Fruit fly (Drosophila melanogaster): ENCODE results near the gene dpr8.

Gene dpr8

DNA sequence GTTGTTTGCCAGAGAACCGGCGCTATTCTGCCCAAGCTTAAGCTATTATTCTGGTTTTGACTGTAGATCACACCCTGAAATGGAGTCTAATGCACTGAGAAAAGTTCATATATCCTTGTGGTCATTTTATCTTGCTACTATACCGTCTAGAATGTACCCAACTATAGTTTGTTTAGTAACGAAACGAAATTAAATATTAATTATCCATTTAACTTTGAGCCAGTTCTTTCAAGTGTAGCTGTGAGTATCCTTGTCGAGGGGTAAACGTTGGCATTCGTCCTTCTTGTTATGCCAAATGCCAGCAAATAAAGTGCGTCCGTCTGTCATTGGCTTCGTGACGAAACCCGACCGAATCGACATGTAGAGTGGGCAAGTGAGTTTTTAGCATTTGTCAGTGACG lies 124.8 kb downstream of the dpr8 start (continued):
- no peak for TF ChIP-seq crc (GFP tag; optimal IDR thresholded peaks at IDR 0.05)
- TF ChIP-seq sna (GFP tag; IDR thresholded peaks at IDR 0.05; ENCODE audit: partially characterized antibody) = no peak
- TF ChIP-seq CoRest (tag; optimal IDR thresholded peaks at IDR 0.05) = no peak
- no peak for TF ChIP-seq fd64A (GFP tag; optimal IDR thresholded peaks at IDR 0.05)
- no peak for TF ChIP-seq CG6854 (GFP tag; optimal IDR thresholded peaks at IDR 0.05)
- TF ChIP-seq Lim3 (GFP tag; IDR thresholded peaks at IDR 0.05) = no peak
- TF ChIP-seq CG10366 (GFP tag; IDR thresholded peaks at IDR 0.05) = no peak
- TF ChIP-seq disco-r (GFP tag; optimal IDR thresholded peaks at IDR 0.05) = no peak
- no peak for TF ChIP-seq nmo (GFP tag; optimal IDR thresholded peaks at IDR 0.05)
- TF ChIP-seq emc (GFP tag; optimal IDR thresholded peaks at IDR 0.05) = no peak
- TF ChIP-seq CG2678 (tag; optimal IDR thresholded peaks at IDR 0.05) = peak; percentile 50
- no peak for TF ChIP-seq bbx (GFP tag; IDR thresholded peaks at IDR 0.05; ENCODE audit: partially characterized antibody)
- no peak for TF ChIP-seq tup (GFP tag; optimal IDR thresholded peaks at IDR 0.05)
- TF ChIP-seq CG7839 (tag; optimal IDR thresholded peaks at IDR 0.05) = peak; percentile 36
- no peak for TF ChIP-seq Ets97D (GFP tag; optimal IDR thresholded peaks at IDR 0.05)
- TF ChIP-seq CG9215 (GFP tag; IDR thresholded peaks at IDR 0.05) = no peak
- no peak for TF ChIP-seq CG13287 (GFP tag; IDR thresholded peaks at IDR 0.05; ENCODE audit: partially characterized antibody)
- no peak for TF ChIP-seq Sox102F (GFP tag; optimal IDR thresholded peaks at IDR 0.05)
- TF ChIP-seq gsb (GFP tag; IDR thresholded peaks at IDR 0.05) = no peak
- TF ChIP-seq Bgb (GFP tag; IDR thresholded peaks at IDR 0.05; ENCODE audit: partially characterized antibody) = no peak
- peak; percentile 21 for TF ChIP-seq CG15269 (tag; optimal IDR thresholded peaks at IDR 0.05)
- TF ChIP-seq CG8765 (GFP tag; IDR thresholded peaks at IDR 0.05) = no peak
- TF ChIP-seq Atf-2 (GFP tag; optimal IDR thresholded peaks at IDR 0.05) = no peak
- no peak for TF ChIP-seq mirr (GFP tag; optimal IDR thresholded peaks at IDR 0.05)
- TF ChIP-seq CG6791 (GFP tag; IDR thresholded peaks at IDR 0.05; ENCODE audit: partially characterized antibody) = no peak
- TF ChIP-seq CG6683 (GFP tag; optimal IDR thresholded peaks at IDR 0.05) = no peak
- no peak for TF ChIP-seq CG4707 (GFP tag; optimal IDR thresholded peaks at IDR 0.05)
- no peak for TF ChIP-seq ATbp (GFP tag; optimal IDR thresholded peaks at IDR 0.05)
- peak; percentile 52 for TF ChIP-seq Meics (GFP tag; optimal IDR thresholded peaks at IDR 0.05)
- TF ChIP-seq CG8290 (GFP tag; optimal IDR thresholded peaks at IDR 0.05) = no peak
- TF ChIP-seq CG8290 (tag; optimal IDR thresholded peaks at IDR 0.05) = peak in 1 of 2 experiments; percentile 41
- TF ChIP-seq hbn (GFP tag; IDR thresholded peaks at IDR 0.05; ENCODE audit: partially characterized antibody) = no peak
- no peak for TF ChIP-seq C15 (GFP tag; IDR thresholded peaks at IDR 0.05)
- TF ChIP-seq trh (GFP tag; optimal IDR thresholded peaks at IDR 0.05) = no peak
- no peak for TF ChIP-seq jing (GFP tag; optimal IDR thresholded peaks at IDR 0.05)
- TF ChIP-seq BEAF-32 (GFP tag; optimal IDR thresholded peaks at IDR 0.05) = no peak
- no peak for TF ChIP-seq CG10209 (GFP tag; optimal IDR thresholded peaks at IDR 0.05)
- TF ChIP-seq tap (tag; optimal IDR thresholded peaks at IDR 0.05) = no peak
- TF ChIP-seq en (GFP tag; optimal IDR thresholded peaks at IDR 0.05) = no peak
- TF ChIP-seq chm (GFP tag; IDR thresholded peaks at IDR 0.05) = no peak
- TF ChIP-seq CG9727 (GFP tag; optimal IDR thresholded peaks at IDR 0.05) = peak; percentile 0
- no peak for TF ChIP-seq lbe (GFP tag; optimal IDR thresholded peaks at IDR 0.05)
- TF ChIP-seq CG3847 (GFP tag; IDR thresholded peaks at IDR 0.05) = no peak
- no peak for TF ChIP-seq ash1 (GFP tag; optimal IDR thresholded peaks at IDR 0.05)
- 0 out of 2 replicates have a peak, but pooled peaks have one; percentile 38 for TF ChIP-seq CG14441 (GFP tag; IDR thresholded peaks at IDR 0.05)
- no peak for TF ChIP-seq CG4730 (GFP tag; IDR thresholded peaks at IDR 0.05)
- TF ChIP-seq Oaz (GFP tag; IDR thresholded peaks at IDR 0.05) = no peak
- TF ChIP-seq TFAM (GFP tag; optimal IDR thresholded peaks at IDR 0.05) = no peak
- no peak for TF ChIP-seq corto (GFP tag; optimal IDR thresholded peaks at IDR 0.05)
- TF ChIP-seq CG10462 (GFP tag; optimal IDR thresholded peaks at IDR 0.05) = no peak
- TF ChIP-seq CG6175 (GFP tag; IDR thresholded peaks at IDR 0.05) = no peak

Data from whole organism, embryonic.